Fruit fly (Drosophila melanogaster) S2 (cell line): ENCODE measurements around the gene CG9426.

Experiments used
- CG8478 ChIP-seq: fragments of >200 bp; optimal IDR thresholded peaks from 2 replicates; lab custom pipeline; 2018
- CTCF ChIP-seq, 2 experiments: fragments of >200 bp; optimal IDR thresholded peaks; 2 replicates each; lab custom pipeline; 2018

DNA sequence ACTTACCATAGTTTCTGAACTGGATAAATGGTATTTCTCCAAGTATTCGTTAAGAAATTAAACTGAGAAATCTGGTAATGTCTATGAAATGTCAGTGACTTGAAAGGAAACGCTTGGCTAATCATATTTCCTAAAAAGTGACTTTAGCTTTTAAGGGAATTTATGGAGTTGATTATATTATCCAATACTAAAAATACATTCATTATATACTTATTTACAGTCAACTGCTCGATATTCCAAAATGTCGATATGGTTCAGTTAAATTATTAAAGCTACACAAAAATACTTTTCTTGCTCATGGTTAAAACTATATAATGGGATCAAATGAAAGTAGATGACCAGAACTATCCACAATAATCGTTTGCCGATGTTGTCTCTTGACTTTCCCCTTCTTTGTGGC, 46.1 kb upstream of the CG9426 start, which contains the start of gene CG31848:
- TF ChIP-seq CTCF (optimal IDR thresholded peaks at IDR 0.05; lab: Kevin White, UChicago) (no peak), CG8478 (lab: Kevin White, UChicago) (no peak)
